Fruit fly (Drosophila melanogaster) whole organism, wandering third instar larva: ENCODE data around the gene Dscam4.
"Not testable (repeated sequence)": the region's sequence is repeated elsewhere in the genome, so short reads cannot be mapped to it uniquely, and the experiment has no call there.

Source experiments
- Abd-B ChIP-seq: fragments of >200 bp; optimal IDR thresholded peaks from 2 replicates; lab custom pipeline; 2017; ENCODE audit warnings: missing biosample characterization, missing genetic modification characterization
- CG9705 ChIP-seq: fragments of 200-800 bp; sonication (Bioruptor generic); optimal IDR thresholded peaks from 2 replicates; lab custom pipeline; 2018; ENCODE audit warnings: missing biosample characterization, mild to moderate bottlenecking, missing genetic modification characterization
- CrebA ChIP-seq: fragments of 200-800 bp; sonication (Bioruptor generic); optimal IDR thresholded peaks from 2 replicates; lab custom pipeline; 2016; ENCODE audit warnings: missing biosample characterization, mild to moderate bottlenecking, missing genetic modification characterization, borderline replicate concordance
- Dif ChIP-seq: fragments of 200-275, 200-300 bp; sonication (Bioruptor generic); optimal IDR thresholded peaks from 2 replicates; lab custom pipeline; 2018; ENCODE audit warnings: missing biosample characterization, missing genetic modification characterization; ENCODE audit not compliant: partially characterized antibody
- GATAd ChIP-seq: sonication (Bioruptor generic); optimal IDR thresholded peaks from 2 replicates; lab custom pipeline; 2016; ENCODE audit warnings: missing biosample characterization, missing genetic modification characterization
- HLH106 ChIP-seq: fragments of 200-800 bp; optimal IDR thresholded peaks from 3 replicates; lab custom pipeline; 2019; ENCODE audit warnings: missing biosample characterization, mild to moderate bottlenecking, missing genetic modification characterization, moderate library complexity
- Hnf4 ChIP-seq: fragments of 200-800 bp; sonication (Bioruptor generic); optimal IDR thresholded peaks from 2 replicates; lab custom pipeline; 2016; ENCODE audit warnings: missing biosample characterization, mild to moderate bottlenecking, missing genetic modification characterization
- Hr78 ChIP-seq: fragments of >200 bp; optimal IDR thresholded peaks from 2 replicates; lab custom pipeline; 2017; ENCODE audit warnings: missing biosample characterization, missing genetic modification characterization
- Hr83 ChIP-seq: fragments of 200-300 bp; sonication (Bioruptor generic); optimal IDR thresholded peaks from 2 replicates; lab custom pipeline; 2016; ENCODE audit warnings: missing biosample characterization, mild to moderate bottlenecking, missing genetic modification characterization, moderate library complexity; ENCODE audit not compliant: poor library complexity, severe bottlenecking
- Mio ChIP-seq: sonication (Bioruptor generic); optimal IDR thresholded peaks from 2 replicates; lab custom pipeline; 2016; ENCODE audit warnings: missing biosample characterization, missing genetic modification characterization
- Myc ChIP-seq: fragments of >200 bp; optimal IDR thresholded peaks from 2 replicates; lab custom pipeline; 2017
- OdsH ChIP-seq: fragments of 200-800 bp; sonication (Bioruptor generic); optimal IDR thresholded peaks from 2 replicates; lab custom pipeline; 2016; ENCODE audit warnings: missing biosample characterization, mild to moderate bottlenecking, missing genetic modification characterization
- Rel ChIP-seq, 2 experiments: fragments of 200-800 bp; sonication (Bioruptor generic) in 1 of 2; optimal IDR thresholded peaks; 2 replicates in 1 of 2; 3 replicates in 1 of 2; lab custom pipeline; 2016 to 2019; ENCODE audit warnings: mild to moderate bottlenecking in 2 of 2, missing biosample characterization in 2 of 2, missing genetic modification characterization in 2 of 2, moderate library complexity in 1 of 2
- Sp1 ChIP-seq: fragments of 200-800 bp; sonication (Bioruptor generic); optimal IDR thresholded peaks from 3 replicates; lab custom pipeline; 2019; ENCODE audit warnings: missing biosample characterization, mild to moderate bottlenecking, missing genetic modification characterization, moderate library complexity
- br ChIP-seq: fragments of 200-800 bp; sonication (Bioruptor generic); optimal IDR thresholded peaks from 2 replicates; lab custom pipeline; 2016; ENCODE audit warnings: missing biosample characterization, missing genetic modification characterization
- brk ChIP-seq: fragments of 200-800 bp; sonication (Bioruptor generic); optimal IDR thresholded peaks from 2 replicates; lab custom pipeline; 2016; ENCODE audit warnings: missing biosample characterization, mild to moderate bottlenecking, missing genetic modification characterization
- dl ChIP-seq, 2 experiments: fragments of 175-275, 200-275 bp in 1 of 2; fragments of 200-275 bp in 1 of 2; sonication (Bioruptor generic); optimal IDR thresholded peaks; lab custom pipeline; 2018; ENCODE audit warnings: mild to moderate bottlenecking in 2 of 2, missing biosample characterization in 2 of 2, missing genetic modification characterization in 2 of 2, moderate library complexity in 2 of 2; ENCODE audit not compliant: partially characterized antibody in 2 of 2, insufficient read depth in 1 of 2
- dmrt93B ChIP-seq: fragments of 200-800 bp; sonication (Bioruptor generic); optimal IDR thresholded peaks from 2 replicates; lab custom pipeline; 2018; ENCODE audit warnings: missing biosample characterization, mild to moderate bottlenecking, missing genetic modification characterization
- dsf ChIP-seq: sonication (Bioruptor generic); optimal IDR thresholded peaks from 2 replicates; lab custom pipeline; 2016; ENCODE audit warnings: missing biosample characterization, missing genetic modification characterization, borderline replicate concordance
- ey ChIP-seq: fragments of 200-800 bp; sonication (Bioruptor generic); optimal IDR thresholded peaks from 2 replicates; lab custom pipeline; 2016; ENCODE audit warnings: missing biosample characterization, missing genetic modification characterization
- foxo ChIP-seq, 2 experiments: fragments of 200-800 bp; sonication (Bioruptor generic); optimal IDR thresholded peaks; 2 replicates in 1 of 2; 3 replicates in 1 of 2; lab custom pipeline; 2016 to 2017; ENCODE audit warnings: missing biosample characterization in 2 of 2, missing genetic modification characterization in 2 of 2
- fru ChIP-seq: fragments of 200-800 bp; sonication (Bioruptor generic); optimal IDR thresholded peaks from 3 replicates; lab custom pipeline; 2016; ENCODE audit warnings: missing biosample characterization, mild to moderate bottlenecking, missing genetic modification characterization
- h ChIP-seq: fragments of 200-800 bp; sonication (Bioruptor generic); optimal IDR thresholded peaks from 3 replicates; lab custom pipeline; 2016; ENCODE audit warnings: missing biosample characterization, mild to moderate bottlenecking, missing genetic modification characterization
- jim ChIP-seq: fragments of 175-275, 200-325 bp; sonication (Bioruptor generic); optimal IDR thresholded peaks from 2 replicates; lab custom pipeline; 2016; ENCODE audit warnings: missing biosample characterization, mild to moderate bottlenecking, missing genetic modification characterization
- lola ChIP-seq: fragments of >200 bp; optimal IDR thresholded peaks from 2 replicates; lab custom pipeline; 2017; ENCODE audit warnings: missing biosample characterization, missing genetic modification characterization
- pan ChIP-seq: fragments of >200 bp; optimal IDR thresholded peaks from 2 replicates; lab custom pipeline; 2017
- psq ChIP-seq: fragments of 200-800 bp; sonication (Bioruptor generic); optimal IDR thresholded peaks from 3 replicates; lab custom pipeline; 2017; ENCODE audit warnings: missing biosample characterization, mild to moderate bottlenecking, missing genetic modification characterization, moderate library complexity
- rgr ChIP-seq: fragments of 200-800 bp; sonication (Bioruptor generic); optimal IDR thresholded peaks from 3 replicates; lab custom pipeline; 2016; ENCODE audit warnings: missing biosample characterization, mild to moderate bottlenecking, missing genetic modification characterization
- tai ChIP-seq: sonication (Bioruptor generic); optimal IDR thresholded peaks from 2 replicates; lab custom pipeline; 2016; ENCODE audit warnings: missing biosample characterization, missing genetic modification characterization
- usp ChIP-seq: fragments of >200 bp; optimal IDR thresholded peaks from 2 replicates; lab custom pipeline; 2017; ENCODE audit warnings: missing biosample characterization, missing genetic modification characterization
- woc ChIP-seq: sonication (Bioruptor generic); optimal IDR thresholded peaks from 2 replicates; lab custom pipeline; 2016; ENCODE audit warnings: missing biosample characterization, mild to moderate bottlenecking, missing genetic modification characterization

Gene Dscam4

dm6 chr3L:8238347-8238746 lies at the start of gene Dscam4:
Gene Dscam4 (plus strand): TSS chr3L:8238647.
- not testable (repeated sequence) for TF ChIP-seq tai (GFP tag; lab: Kevin White, UChicago); Abd-B; rgr (GFP tag; lab: Kevin White, UChicago)

- TF ChIP-seq Hr83 (no peak), tai (GFP tag; lab: Kevin White, UChicago) (no peak), GATAd (GFP tag; lab: Kevin White, UChicago) (no peak), Hnf4 (no peak), dmrt93B (no peak), brk (GFP tag; lab: Kevin White, UChicago) (no peak), Dif (GFP tag; lab: Kevin White, UChicago) (no peak)
These were observed 49.2 kb upstream of the Dscam4 start for dm6 chr3L:8189234-8189633.

- TF ChIP-seq fru (no peak), rgr (GFP tag; lab: Kevin White, UChicago) (peak; percentile 35), dl (GFP tag; optimal IDR thresholded peaks at IDR 0.05; lab: Kevin White, UChicago; ENCODE audit: insufficient read depth in 1 of 2, partially characterized antibody in 2 of 2) (no peak), tai (GFP tag; lab: Kevin White, UChicago) (no peak), pan (lab: Kevin White, UChicago) (no peak), psq (no peak), Rel (GFP tag; optimal IDR thresholded peaks at IDR 0.05; lab: Kevin White, UChicago) (no peak), Rel (tag; optimal IDR thresholded peaks at IDR 0.05; lab: Kevin White, UChicago) (no peak), HLH106 (tag; lab: Kevin White, UChicago) (no peak), br (GFP tag; lab: Kevin White, UChicago) (no peak)
These were observed 47.3 kb upstream of the Dscam4 start, which contains the start of gene MED24 for dm6 chr3L:8191042-8191613. Gene MED24 (plus strand): TSS chr3L:8191270.

- TF ChIP-seq dsf (GFP tag; lab: Kevin White, UChicago) (no peak), usp (GFP tag; lab: Kevin White, UChicago) (no peak), pan (lab: Kevin White, UChicago) (no peak), Mio (GFP tag; lab: Kevin White, UChicago) (no peak), jim (GFP tag; lab: Kevin White, UChicago) (no peak), OdsH (no peak), h (no peak), CrebA (GFP tag; lab: Kevin White, UChicago) (no peak), brk (GFP tag; lab: Kevin White, UChicago) (no peak), Hr83 (no peak)
These were observed 45.4 kb upstream of the Dscam4 start, which contains the start of gene CG7387 for dm6 chr3L:8193016-8193415. Gene CG7387 (minus strand): TSS chr3L:8193116.

- TF ChIP-seq psq (peak; percentile 78), h (peak; percentile 68), foxo (GFP tag; optimal IDR thresholded peaks at IDR 0.05; lab: Kevin White, UChicago) (peak in 1 of 2 experiments; percentile 77), ey (GFP tag; lab: Kevin White, UChicago) (peak; percentile 54), Mio (GFP tag; lab: Kevin White, UChicago) (no peak), rgr (GFP tag; lab: Kevin White, UChicago) (peak; percentile 72), br (GFP tag; lab: Kevin White, UChicago) (peak; percentile 42), Myc (lab: Kevin White, UChicago) (peak; percentile 90), GATAd (GFP tag; lab: Kevin White, UChicago) (peak; percentile 0), lola (GFP tag; lab: Kevin White, UChicago) (no peak), HLH106 (tag; lab: Kevin White, UChicago) (peak; percentile 79), Hnf4 (no peak), Sp1 (GFP tag; lab: Kevin White, UChicago) (peak; percentile 76), woc (GFP tag; lab: Kevin White, UChicago) (peak; percentile 46), dmrt93B (peak; percentile 86), jim (GFP tag; lab: Kevin White, UChicago) (no peak), CG9705 (peak; percentile 67), OdsH (peak; percentile 61), pan (lab: Kevin White, UChicago) (no peak), Hr83 (peak; percentile 40), Hr78 (no peak)
- TF ChIP-seq, all 38 proteins: peak for 15
These were observed 40.6 kb upstream of the Dscam4 start, which contains the start of the genes UbcE2M and Dhps for dm6 chr3L:8197779-8198279. Gene UbcE2M (minus strand): TSS chr3L:8197987. Gene Dhps (plus strand): TSS chr3L:8198207.
